Worm (Caenorhabditis elegans): ENCODE data around the gene C28H8.3.

Gene C28H8.3

DNA sequence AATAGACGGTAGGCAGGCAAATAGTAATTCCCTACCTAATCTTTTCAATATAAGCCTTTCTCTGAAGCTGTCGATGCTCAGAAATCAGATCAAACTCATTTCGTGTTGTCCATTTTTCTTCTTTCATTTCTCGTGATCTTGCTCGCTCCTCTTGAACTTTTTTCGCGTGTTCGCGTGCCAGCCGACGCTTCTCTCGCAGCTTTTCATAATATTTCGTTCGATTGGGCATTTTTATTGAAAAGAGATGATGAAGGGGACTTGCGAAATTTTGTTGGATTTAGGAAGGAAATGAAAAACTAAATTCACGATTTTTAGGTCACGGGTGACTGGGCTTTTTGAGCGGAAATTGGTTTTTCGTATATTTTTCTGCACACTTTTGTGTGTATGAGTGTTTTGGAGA, 28.5 kb downstream of the C28H8.3 start, which contains the start of gene EGAP1.1:
Gene EGAP1.1, minus strand, starts transcription at position 229 of the 400 bp plus-strand sequence.
- TF ChIP-seq dao-5 (tag; optimal IDR thresholded peaks at IDR 0.05) (no peak), him-1 (tag; optimal IDR thresholded peaks at IDR 0.05) (no peak), W03F9.2 (tag; optimal IDR thresholded peaks at IDR 0.05) (no peak)

DNA sequence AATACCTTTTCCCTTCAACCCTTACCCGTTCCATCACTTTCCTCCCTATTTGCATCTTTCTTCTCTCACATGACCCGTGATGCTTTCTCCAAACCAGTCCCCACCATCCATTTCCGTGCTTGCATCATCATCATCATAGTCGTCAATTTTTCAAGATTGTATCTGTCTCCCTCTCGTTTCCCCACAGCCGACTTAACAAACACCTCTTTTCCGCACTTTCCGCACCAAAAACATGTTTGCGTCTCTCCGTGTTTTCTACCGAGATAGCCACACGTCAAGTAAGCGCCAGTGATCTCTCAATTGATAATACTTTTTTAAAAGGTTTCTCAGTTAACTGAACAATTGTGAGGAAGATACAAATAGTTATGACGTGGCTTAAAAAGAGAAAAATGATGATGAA, 29.5 kb downstream of the C28H8.3 start:
- TF ChIP-seq W03F9.2 (tag; optimal IDR thresholded peaks at IDR 0.05) (peak; percentile 62), dao-5 (tag; optimal IDR thresholded peaks at IDR 0.05) (no peak), him-1 (tag; optimal IDR thresholded peaks at IDR 0.05) (no peak)

DNA sequence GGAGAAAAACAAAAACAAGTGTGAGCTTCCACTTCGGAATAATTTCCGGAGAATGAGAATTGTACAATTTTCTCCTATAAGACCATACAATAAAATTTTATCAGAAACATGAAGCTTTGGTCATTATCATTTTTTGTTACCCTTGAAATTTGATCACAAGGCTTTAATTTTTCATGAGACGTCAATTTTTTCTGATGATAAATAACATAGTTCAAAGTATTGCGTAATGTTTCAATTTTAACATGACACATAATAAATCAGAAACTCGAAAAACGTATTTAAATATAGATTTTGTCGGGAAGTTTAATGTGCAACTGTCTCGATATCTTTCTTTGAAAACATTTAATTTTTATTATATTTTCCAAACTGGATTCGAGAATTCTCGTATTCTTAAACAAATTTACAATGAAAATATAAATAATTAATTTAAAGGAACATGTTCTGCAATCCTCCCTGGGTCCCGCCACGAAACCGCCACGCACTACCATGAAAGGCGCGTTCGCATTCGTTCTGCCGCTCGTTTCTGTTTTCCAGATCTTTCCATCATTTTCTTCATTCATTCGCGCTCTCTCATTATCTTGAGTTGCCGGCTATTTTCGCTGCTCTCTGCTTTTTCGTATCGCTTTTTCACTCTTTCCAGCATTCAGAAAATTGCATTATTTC, 30.4 kb downstream of the C28H8.3 start:
- TF ChIP-seq W03F9.2 (tag; optimal IDR thresholded peaks at IDR 0.05): peak; percentile 11
- no peak for TF ChIP-seq him-1 (tag; optimal IDR thresholded peaks at IDR 0.05)

DNA sequence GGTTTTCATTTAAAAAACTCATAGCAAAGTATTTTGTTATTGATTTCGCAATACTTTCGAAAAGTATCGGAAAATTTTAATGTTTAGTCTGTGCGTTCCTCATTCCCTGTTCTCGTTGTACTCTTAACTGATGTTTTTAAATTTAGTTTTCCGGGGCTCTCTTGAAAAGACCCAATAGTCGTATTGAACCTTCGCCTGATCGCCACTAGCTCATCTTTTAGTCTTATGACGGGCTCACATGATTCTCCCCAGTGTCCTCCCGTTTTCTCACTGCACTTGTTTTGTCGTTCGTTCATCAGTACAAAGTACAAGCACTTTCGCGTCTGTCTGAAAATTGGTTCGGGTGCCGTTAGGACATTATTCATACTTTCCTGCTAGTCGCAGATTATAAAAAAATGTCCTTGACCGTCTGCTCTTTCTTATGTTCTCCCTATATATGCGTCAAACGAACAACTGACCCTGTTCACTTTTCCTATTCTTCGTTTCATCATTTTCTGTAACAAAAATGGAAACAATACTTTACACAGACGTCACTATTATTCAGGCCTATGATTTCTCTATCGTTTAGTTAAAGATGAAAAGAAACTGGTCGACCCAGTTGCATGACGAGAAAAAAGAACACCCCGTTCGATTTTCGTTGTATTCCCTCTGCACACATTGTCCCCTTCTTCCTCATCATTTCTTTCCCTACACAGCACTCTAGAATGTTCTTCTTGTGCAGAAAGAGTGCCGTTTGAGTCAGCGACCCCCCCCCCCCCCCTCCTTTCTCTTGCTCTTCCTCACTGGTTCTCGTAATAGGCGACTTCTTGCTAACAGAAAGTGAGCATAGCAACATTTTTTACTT, 31.2 kb downstream of the C28H8.3 start, which contains the start of gene ubq-1:
Gene ubq-1, plus strand, starts transcription at position 802 of the 844 bp plus-strand sequence.
- TF ChIP-seq dao-5 (tag; optimal IDR thresholded peaks at IDR 0.05): no peak
- TF ChIP-seq W03F9.2 (tag; optimal IDR thresholded peaks at IDR 0.05): no peak
- no peak for TF ChIP-seq him-1 (tag; optimal IDR thresholded peaks at IDR 0.05)

DNA sequence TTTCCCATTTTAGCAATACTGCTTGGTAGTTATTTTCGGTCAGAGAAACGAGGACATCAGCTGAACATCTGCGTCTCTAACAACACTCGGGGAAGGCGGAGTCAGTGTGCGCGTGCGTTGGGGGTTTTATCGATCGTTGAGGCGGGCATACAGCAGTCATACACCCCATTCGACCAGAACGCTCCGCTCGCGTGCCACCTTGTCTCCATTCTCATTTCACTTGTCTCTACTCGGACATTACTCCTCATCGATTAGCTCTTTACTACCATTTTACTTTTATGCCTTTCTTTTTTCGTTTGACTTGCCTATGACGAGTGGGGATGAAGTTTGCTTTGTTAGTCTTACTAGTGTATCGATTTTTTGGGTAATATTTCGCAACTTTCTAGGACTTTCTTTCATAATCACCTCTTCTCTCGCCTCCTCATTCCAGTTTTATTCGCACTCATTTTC, 32.0 kb downstream of the C28H8.3 start:
- peak; percentile 59 for TF ChIP-seq W03F9.2 (tag; optimal IDR thresholded peaks at IDR 0.05)
- TF ChIP-seq dao-5 (tag; optimal IDR thresholded peaks at IDR 0.05): no peak
- peak; percentile 17 for TF ChIP-seq him-1 (tag; optimal IDR thresholded peaks at IDR 0.05)

DNA sequence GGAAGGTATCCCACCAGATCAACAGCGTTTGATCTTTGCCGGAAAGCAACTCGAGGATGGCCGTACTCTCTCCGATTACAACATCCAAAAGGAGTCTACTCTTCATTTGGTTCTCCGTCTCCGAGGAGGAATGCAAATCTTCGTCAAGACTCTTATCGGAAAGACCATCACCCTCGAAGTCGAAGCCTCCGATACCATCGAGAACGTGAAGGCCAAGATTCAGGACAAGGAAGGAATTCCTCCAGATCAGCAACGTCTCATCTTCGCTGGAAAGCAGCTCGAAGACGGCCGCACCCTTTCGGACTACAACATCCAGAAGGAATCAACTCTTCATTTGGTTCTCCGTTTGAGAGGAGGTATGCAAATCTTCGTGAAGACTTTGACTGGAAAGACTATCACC, 33.6 kb downstream of the C28H8.3 start:
- TF ChIP-seq dao-5 (tag; optimal IDR thresholded peaks at IDR 0.05) (no peak), W03F9.2 (tag; optimal IDR thresholded peaks at IDR 0.05) (no peak), him-1 (tag; optimal IDR thresholded peaks at IDR 0.05) (no peak)

DNA sequence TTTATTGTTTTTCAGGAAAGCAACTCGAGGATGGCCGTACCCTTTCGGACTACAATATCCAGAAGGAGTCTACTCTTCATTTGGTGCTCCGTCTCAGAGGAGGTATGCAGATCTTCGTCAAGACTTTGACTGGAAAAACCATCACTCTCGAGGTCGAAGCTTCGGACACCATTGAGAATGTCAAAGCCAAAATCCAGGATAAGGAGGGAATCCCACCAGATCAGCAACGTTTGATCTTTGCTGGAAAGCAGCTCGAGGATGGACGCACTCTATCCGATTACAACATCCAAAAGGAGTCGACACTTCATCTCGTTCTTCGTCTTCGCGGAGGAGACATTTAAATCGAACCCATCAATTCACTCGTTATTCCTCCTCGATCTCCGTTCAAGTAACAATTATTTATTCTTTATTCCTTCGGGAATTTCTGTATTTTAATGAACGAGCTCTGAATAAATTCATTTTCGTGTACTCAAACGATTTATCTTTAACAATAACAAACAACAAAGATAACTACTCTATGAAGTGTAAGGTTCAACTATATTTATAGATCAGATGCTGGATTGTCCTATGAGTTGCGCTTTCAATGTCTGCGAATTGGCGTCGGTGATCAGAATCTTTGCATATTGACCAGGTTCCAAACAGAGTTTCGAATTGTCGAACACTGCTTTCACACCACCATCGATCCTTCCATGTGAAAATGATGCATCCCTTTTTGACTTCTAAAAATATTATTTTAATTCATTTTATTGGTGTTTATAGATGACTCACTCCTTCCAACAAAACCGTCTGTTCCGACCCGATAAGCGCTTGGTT, 35.1 kb downstream of the C28H8.3 start:
- TF ChIP-seq him-1 (tag; optimal IDR thresholded peaks at IDR 0.05) (peak; percentile 45), dao-5 (tag; optimal IDR thresholded peaks at IDR 0.05) (peak; percentile 15), W03F9.2 (tag; optimal IDR thresholded peaks at IDR 0.05) (peak; percentile 50)

DNA sequence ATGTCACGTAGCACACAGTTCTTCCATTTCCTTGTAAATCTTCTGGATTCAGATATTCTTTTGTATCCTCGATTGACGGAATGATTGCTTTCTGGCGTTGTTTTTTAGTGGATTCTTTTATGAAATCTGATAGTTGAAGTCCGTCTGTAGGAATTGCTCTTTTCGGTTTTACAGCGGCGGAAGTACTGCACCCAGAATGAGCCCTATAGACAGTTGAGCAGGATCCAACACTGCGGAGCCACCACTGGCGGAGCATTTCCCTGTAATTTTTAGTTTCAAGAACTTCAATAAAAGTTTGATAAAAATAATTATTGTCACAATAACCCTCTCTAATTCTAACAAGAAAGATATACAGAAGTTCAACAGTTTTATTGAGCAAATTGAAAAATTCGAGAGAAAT, 37.4 kb downstream of the C28H8.3 start, which contains the start of gene F25B5.5:
Gene F25B5.5, minus strand, starts transcription at position 260 of the 400 bp plus-strand sequence.
- TF ChIP-seq him-1 (tag; optimal IDR thresholded peaks at IDR 0.05) (no peak), dao-5 (tag; optimal IDR thresholded peaks at IDR 0.05) (no peak), W03F9.2 (tag; optimal IDR thresholded peaks at IDR 0.05) (no peak)

DNA sequence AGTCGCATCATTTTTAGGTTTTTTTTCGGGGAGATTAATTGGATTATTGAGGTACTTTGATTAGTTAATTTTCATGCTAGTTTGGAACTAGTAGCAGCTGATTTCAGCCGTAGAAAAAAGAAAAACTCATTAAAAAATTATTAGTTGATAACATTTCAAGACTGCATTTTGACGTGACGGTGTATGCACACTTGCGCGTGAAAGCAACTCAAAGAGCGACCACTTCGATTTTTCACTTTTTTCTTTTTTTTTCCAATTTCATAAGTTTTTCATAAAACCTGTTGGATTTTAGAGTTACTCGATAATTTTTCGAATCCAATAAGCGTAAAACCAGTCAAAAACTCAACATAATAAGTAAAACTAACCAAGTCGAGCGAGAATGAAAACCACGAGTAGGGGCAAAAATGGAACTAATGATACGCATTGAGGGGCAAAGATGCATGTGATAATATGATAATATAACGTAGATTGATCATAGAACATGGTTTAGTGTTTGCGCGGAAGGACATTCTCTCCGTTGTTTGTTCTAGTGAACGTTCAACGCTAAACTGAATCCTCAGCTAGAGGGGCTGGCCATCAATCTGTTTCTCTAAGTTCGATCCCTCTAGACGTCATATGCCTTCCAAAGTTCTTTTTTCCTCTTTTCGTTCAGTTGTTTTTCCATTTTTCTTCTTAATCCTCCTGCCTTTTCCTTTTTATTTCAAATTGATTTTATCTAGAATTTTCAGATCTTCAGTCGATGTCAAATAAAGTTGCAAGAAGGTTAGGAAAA, 39.8 kb downstream of the C28H8.3 start, which contains the start of the genes F25B5.6 and F25B5.3:
Gene F25B5.6, minus strand, starts transcription at position 572 of the 772 bp plus-strand sequence.
Gene F25B5.3, plus strand, starts transcription at position 722 of the 772 bp plus-strand sequence.
- TF ChIP-seq dao-5 (tag; optimal IDR thresholded peaks at IDR 0.05) (no peak), W03F9.2 (tag; optimal IDR thresholded peaks at IDR 0.05) (no peak), him-1 (tag; optimal IDR thresholded peaks at IDR 0.05) (no peak)

DNA sequence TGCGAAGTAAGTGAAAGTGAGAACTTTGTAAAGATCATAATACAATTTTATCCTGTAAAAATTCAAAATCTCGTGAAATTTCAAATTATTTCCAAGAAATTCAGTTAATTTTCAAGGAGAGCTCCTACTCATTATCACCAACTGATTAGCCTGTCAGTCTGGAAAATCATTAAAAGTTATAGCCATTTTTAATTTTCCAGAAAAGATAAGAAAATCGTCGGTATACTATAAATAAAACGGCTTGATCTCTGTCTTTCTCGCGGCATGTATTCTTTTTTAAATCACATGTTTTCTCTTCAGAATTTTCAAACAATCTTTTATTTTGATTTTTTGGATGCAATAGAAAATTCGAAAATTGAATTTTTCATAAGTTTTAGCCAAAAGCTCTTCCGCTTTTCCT, 40.5 kb downstream of the C28H8.3 start:
- TF ChIP-seq him-1 (tag; optimal IDR thresholded peaks at IDR 0.05) (no peak), dao-5 (tag; optimal IDR thresholded peaks at IDR 0.05) (no peak), W03F9.2 (tag; optimal IDR thresholded peaks at IDR 0.05) (no peak)

DNA sequence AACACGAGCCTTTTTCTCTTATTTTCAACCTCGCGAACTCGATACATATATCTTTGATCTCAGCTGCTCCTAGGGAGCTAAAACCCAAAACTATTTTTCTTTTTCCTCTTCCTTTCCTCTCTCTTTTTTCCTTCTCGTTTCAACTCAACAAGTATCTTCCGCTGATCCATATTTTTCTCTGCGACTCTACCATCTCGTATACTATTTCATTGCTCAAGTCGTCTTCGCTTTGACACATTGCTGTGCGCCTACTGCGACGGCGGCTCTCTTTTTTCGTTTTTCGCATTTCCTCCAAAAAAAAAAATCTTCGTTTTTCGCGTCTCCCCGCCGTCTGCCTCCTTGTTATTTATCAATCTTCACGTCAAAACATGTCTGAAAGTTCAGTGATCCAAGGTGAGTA, 41.3 kb downstream of the C28H8.3 start:
- TF ChIP-seq dao-5 (tag; optimal IDR thresholded peaks at IDR 0.05): no peak
- TF ChIP-seq him-1 (tag; optimal IDR thresholded peaks at IDR 0.05): no peak
- TF ChIP-seq W03F9.2 (tag; optimal IDR thresholded peaks at IDR 0.05): no peak

DNA sequence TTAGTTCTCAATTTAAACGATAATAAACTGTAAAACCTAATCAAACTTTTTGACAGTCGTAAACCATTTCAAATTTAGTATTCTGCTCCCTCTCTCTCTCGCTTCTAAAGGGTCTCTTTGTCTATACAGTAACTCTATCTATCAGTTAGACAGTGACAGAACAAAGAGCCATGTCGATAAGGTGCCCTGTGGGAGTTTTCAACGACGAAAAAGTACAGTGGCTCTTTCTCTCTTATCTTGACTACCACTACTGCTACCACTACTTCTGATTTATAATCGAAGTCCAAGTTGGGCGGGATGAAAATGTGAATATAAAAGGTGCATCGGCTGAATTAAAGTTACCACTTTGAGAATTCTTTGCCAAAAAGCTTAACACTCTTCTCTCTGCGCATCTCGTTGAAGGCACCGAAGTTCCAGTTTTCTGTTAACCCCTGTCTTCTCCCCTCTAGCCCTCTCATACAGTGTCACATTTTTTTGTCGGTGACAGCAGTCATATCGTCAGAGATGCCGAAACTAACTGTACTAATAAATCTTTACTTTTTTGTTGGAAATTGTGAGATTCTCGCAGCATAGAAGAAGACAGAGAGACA, 42.4 kb downstream of the C28H8.3 start:
- TF ChIP-seq W03F9.2 (tag; optimal IDR thresholded peaks at IDR 0.05) (no peak), him-1 (tag; optimal IDR thresholded peaks at IDR 0.05) (no peak)
